Worm (Caenorhabditis elegans): ENCODE data around the gene Y61A9LA.12.

- TF ChIP-seq ztf-23 (GFP tag; IDR thresholded peaks at IDR 0.05), result no peak
- no peak for TF ChIP-seq tab-1 (GFP tag; IDR thresholded peaks at IDR 0.05)
- no peak for TF ChIP-seq cog-1 (tag; optimal IDR thresholded peaks at IDR 0.05)
- no peak for TF ChIP-seq flt-1 (GFP tag; IDR thresholded peaks at IDR 0.05)
Observed at ce11 chrV:4535736-4536135, 17.9 kb upstream of the Y61A9LA.12 start.

All from whole organism, midembryonic.